Fruit fly (Drosophila melanogaster) whole organism, embryonic: ENCODE data around the gene Cfp1.
A peak's percentile ranks its signal among the peaks of the same experiment; 100 is the strongest.

Experiments used
- Adf1 ChIP-seq: fragments of 200-800 bp; sonication (Bioruptor generic); IDR thresholded peaks from 2 replicates; pipeline ENCODE4 v1.3.6; 2022; ENCODE audit warnings: missing biosample characterization, missing genetic modification characterization
- CG10366 ChIP-seq: fragments of 200-800 bp; sonication (Bioruptor generic); IDR thresholded peaks from 2 replicates; pipeline ENCODE4 v1.3.6; 2022; ENCODE audit warnings: missing biosample characterization, missing genetic modification characterization
- CG10654 ChIP-seq: fragments of 200-800 bp; sonication (Bioruptor generic); optimal IDR thresholded peaks from 2 replicates; lab custom pipeline; 2016; ENCODE audit warnings: missing biosample characterization, missing genetic modification characterization
- CG12155 ChIP-seq: fragments of 200-800 bp; sonication (Bioruptor generic); optimal IDR thresholded peaks from 3 replicates; lab custom pipeline; 2016; ENCODE audit warnings: missing biosample characterization, missing genetic modification characterization
- CG12299 ChIP-seq: fragments of 200-800 bp; sonication (Bioruptor generic); optimal IDR thresholded peaks from 2 replicates; lab custom pipeline; 2018; ENCODE audit warnings: missing biosample characterization, mild to moderate bottlenecking, missing genetic modification characterization
- CG13424 ChIP-seq: fragments of 200-800 bp; sonication (Bioruptor generic); optimal IDR thresholded peaks from 2 replicates; lab custom pipeline; 2019; ENCODE audit warnings: missing biosample characterization, mild to moderate bottlenecking, missing genetic modification characterization, moderate library complexity
- CG14050 ChIP-seq: fragments of 200-800 bp; sonication (Bioruptor generic); IDR thresholded peaks from 3 replicates; pipeline ENCODE4 v1.3.6; 2022; ENCODE audit warnings: missing biosample characterization, missing genetic modification characterization
- CG15073 ChIP-seq: fragments of 200-800 bp; sonication (Bioruptor generic); optimal IDR thresholded peaks from 2 replicates; lab custom pipeline; 2016; ENCODE audit warnings: missing biosample characterization, missing genetic modification characterization
- CG15696 ChIP-seq: fragments of 200-800 bp; sonication (Bioruptor generic); optimal IDR thresholded peaks from 2 replicates; lab custom pipeline; 2019; ENCODE audit warnings: missing biosample characterization, mild to moderate bottlenecking, missing genetic modification characterization, moderate library complexity
- CG1603 ChIP-seq: fragments of 200-800 bp; sonication (Bioruptor generic); optimal IDR thresholded peaks from 2 replicates; lab custom pipeline; 2019; ENCODE audit warnings: missing biosample characterization, mild to moderate bottlenecking, missing genetic modification characterization, moderate library complexity
- CG2120 ChIP-seq: fragments of 200-800 bp; sonication (Bioruptor generic); optimal IDR thresholded peaks from 3 replicates; lab custom pipeline; 2016; ENCODE audit warnings: missing biosample characterization, missing genetic modification characterization
- CG2678 ChIP-seq: fragments of 200-800 bp; sonication (Bioruptor generic); optimal IDR thresholded peaks from 3 replicates; lab custom pipeline; 2019; ENCODE audit warnings: missing biosample characterization, mild to moderate bottlenecking, missing genetic modification characterization, moderate library complexity
- CG31224 ChIP-seq: fragments of 200-800 bp; sonication (Bioruptor generic); IDR thresholded peaks from 2 replicates; pipeline ENCODE4 v1.3.6; 2022; ENCODE audit warnings: missing biosample characterization, missing genetic modification characterization
- CG3281 ChIP-seq: fragments of 200-800 bp; sonication (Bioruptor generic); optimal IDR thresholded peaks from 3 replicates; lab custom pipeline; 2017; ENCODE audit warnings: missing biosample characterization, mild to moderate bottlenecking, missing genetic modification characterization
- CG4424 ChIP-seq: fragments of 200-800 bp; sonication (Bioruptor generic); optimal IDR thresholded peaks from 3 replicates; lab custom pipeline; 2016; ENCODE audit warnings: missing biosample characterization, missing genetic modification characterization
- CG7271 ChIP-seq: fragments of 200-800 bp; sonication (Bioruptor generic); optimal IDR thresholded peaks from 2 replicates; lab custom pipeline; 2018; ENCODE audit warnings: missing biosample characterization, mild to moderate bottlenecking, missing genetic modification characterization, moderate library complexity
- CG7839 ChIP-seq: fragments of 200-800 bp; sonication (Bioruptor generic); optimal IDR thresholded peaks from 3 replicates; lab custom pipeline; 2018; ENCODE audit warnings: missing biosample characterization, mild to moderate bottlenecking, missing genetic modification characterization, moderate library complexity
- CG9215 ChIP-seq: fragments of 200-800 bp; sonication (Bioruptor generic); IDR thresholded peaks from 2 replicates; pipeline ENCODE4 v1.3.6; 2022; ENCODE audit warnings: missing biosample characterization, missing genetic modification characterization
- D ChIP-seq, 2 experiments: fragments of 200-800 bp in 1 of 2; fragments of >200 bp in 1 of 2; sonication (Bioruptor generic) in 1 of 2; optimal IDR thresholded peaks; 2 replicates in 1 of 2; 3 replicates in 1 of 2; lab custom pipeline; 2017; ENCODE audit warnings: mild to moderate bottlenecking in 1 of 2, missing biosample characterization in 1 of 2, missing genetic modification characterization in 1 of 2, missing genetic modification reagents in 1 of 2
- Drgx ChIP-seq: fragments of 200-800 bp; sonication (Bioruptor generic); IDR thresholded peaks from 2 replicates; pipeline ENCODE4 v1.3.6; 2022; ENCODE audit warnings: missing biosample characterization, missing genetic modification characterization
- E2f1 ChIP-seq: fragments of 200-800 bp; sonication (Bioruptor generic); IDR thresholded peaks from 2 replicates; pipeline ENCODE4 v1.3.6; 2022; ENCODE audit warnings: missing biosample characterization, missing genetic modification characterization
- ERR ChIP-seq: fragments of 200-800 bp; sonication (Bioruptor generic); optimal IDR thresholded peaks from 2 replicates; lab custom pipeline; 2016; ENCODE audit warnings: missing biosample characterization, missing genetic modification characterization
- Fer3 ChIP-seq: fragments of 200-800 bp; sonication (Bioruptor generic); optimal IDR thresholded peaks from 2 replicates; lab custom pipeline; 2018; ENCODE audit warnings: missing biosample characterization, mild to moderate bottlenecking, missing genetic modification characterization, moderate library complexity
- Gug ChIP-seq: fragments of 200-800 bp; sonication (Bioruptor generic); IDR thresholded peaks from 4 replicates; pipeline ENCODE4 v1.3.6; 2022; ENCODE audit warnings: missing biosample characterization, missing genetic modification characterization
- HLH54F ChIP-seq: fragments of 200-800 bp; sonication (Bioruptor generic); optimal IDR thresholded peaks from 3 replicates; lab custom pipeline; 2016; ENCODE audit warnings: missing biosample characterization, missing genetic modification characterization
- Kr ChIP-seq: fragments of 200-800 bp; sonication (Bioruptor generic); optimal IDR thresholded peaks from 2 replicates; lab custom pipeline; 2017; ENCODE audit warnings: missing biosample characterization, mild to moderate bottlenecking, missing genetic modification characterization
- NC2β ChIP-seq: fragments of 200-800 bp; sonication (Bioruptor generic); optimal IDR thresholded peaks from 2 replicates; lab custom pipeline; 2016; ENCODE audit warnings: missing biosample characterization, missing genetic modification characterization
- NFAT ChIP-seq: fragments of 200-800 bp; sonication (Bioruptor generic); IDR thresholded peaks from 2 replicates; pipeline ENCODE4 v1.3.6; 2022; ENCODE audit warnings: missing biosample characterization, missing genetic modification characterization
- Neu2 ChIP-seq: fragments of 200-800 bp; sonication (Bioruptor generic); optimal IDR thresholded peaks from 3 replicates; lab custom pipeline; 2016; ENCODE audit warnings: missing biosample characterization, missing genetic modification characterization, borderline replicate concordance
- PHDP ChIP-seq: fragments of 200-800 bp; sonication (Bioruptor generic); optimal IDR thresholded peaks from 3 replicates; lab custom pipeline; 2018; ENCODE audit warnings: missing biosample characterization, mild to moderate bottlenecking, missing genetic modification characterization, moderate library complexity
- Usf ChIP-seq: fragments of 200-800 bp; sonication (Bioruptor generic); optimal IDR thresholded peaks from 2 replicates; lab custom pipeline; 2017; ENCODE audit warnings: missing genotype, missing biosample characterization, missing genetic modification characterization
- ato ChIP-seq: fragments of 200-800 bp; sonication (Bioruptor generic); IDR thresholded peaks from 2 replicates; pipeline ENCODE4 v1.3.6; 2022; ENCODE audit warnings: missing biosample characterization, missing genetic modification characterization; ENCODE audit not compliant: partially characterized antibody
- caup ChIP-seq: fragments of 200-800 bp; sonication (Bioruptor generic); optimal IDR thresholded peaks from 3 replicates; lab custom pipeline; 2017; ENCODE audit warnings: missing biosample characterization, mild to moderate bottlenecking, missing genetic modification characterization, moderate library complexity; ENCODE audit not compliant: severe bottlenecking
- crp ChIP-seq, 2 experiments: fragments of 200-800 bp; sonication (Bioruptor generic); optimal IDR thresholded peaks; 2 replicates in 1 of 2; 3 replicates in 1 of 2; lab custom pipeline; 2017; ENCODE audit warnings: missing biosample characterization in 2 of 2, missing genetic modification characterization in 2 of 2, mild to moderate bottlenecking in 1 of 2, moderate library complexity in 1 of 2
- dpn ChIP-seq, 2 experiments: fragments of 200-800 bp; sonication (Bioruptor generic); optimal IDR thresholded peaks; 3 replicates each; lab custom pipeline; 2016; ENCODE audit warnings: missing biosample characterization in 2 of 2, missing genetic modification characterization in 2 of 2
- emc ChIP-seq: fragments of 200-800 bp; sonication (Bioruptor generic); optimal IDR thresholded peaks from 2 replicates; lab custom pipeline; 2016; ENCODE audit warnings: missing biosample characterization, missing genetic modification characterization
- en ChIP-seq: fragments of 200-800 bp; sonication (Bioruptor generic); optimal IDR thresholded peaks from 2 replicates; lab custom pipeline; 2016; ENCODE audit warnings: missing biosample characterization, missing genetic modification characterization
- hbn ChIP-seq: fragments of 200-800 bp; sonication (Bioruptor generic); IDR thresholded peaks from 2 replicates; pipeline ENCODE4 v1.3.6; 2022; ENCODE audit warnings: missing biosample characterization, missing genetic modification characterization; ENCODE audit not compliant: partially characterized antibody
- hth ChIP-seq: fragments of >200 bp; optimal IDR thresholded peaks from 2 replicates; lab custom pipeline; 2017; ENCODE audit warnings: inconsistent platforms
- onecut ChIP-seq: fragments of 200-800 bp; sonication (Bioruptor generic); IDR thresholded peaks from 2 replicates; pipeline ENCODE4 v1.3.6; 2022; ENCODE audit warnings: missing biosample characterization, missing genetic modification characterization
- otp ChIP-seq: fragments of 200-800 bp; sonication (Bioruptor generic); IDR thresholded peaks from 3 replicates; pipeline ENCODE4, ENCODE4 v1.3.6; 2022; ENCODE audit warnings: missing biosample characterization, missing genetic modification characterization
- ro ChIP-seq: fragments of 200-800 bp; sonication (Bioruptor generic); IDR thresholded peaks from 2 replicates; pipeline ENCODE4 v1.3.6; 2022; ENCODE audit warnings: missing biosample characterization, missing genetic modification characterization
- row ChIP-seq: fragments of 200-800 bp; sonication (Bioruptor generic); IDR thresholded peaks from 3 replicates; pipeline ENCODE4 v1.3.6; 2022; ENCODE audit warnings: missing biosample characterization, missing genetic modification characterization
- slp2 ChIP-seq: fragments of 200-800 bp; sonication (Bioruptor generic); optimal IDR thresholded peaks from 2 replicates; lab custom pipeline; 2016; ENCODE audit warnings: missing biosample characterization, missing genetic modification characterization
- tgo ChIP-seq: fragments of 200-800 bp; sonication (Bioruptor generic); IDR thresholded peaks from 3 replicates; pipeline ENCODE4 v1.3.6; 2022; ENCODE audit warnings: missing biosample characterization, missing genetic modification characterization
- trh ChIP-seq: fragments of 200-800 bp; sonication (Bioruptor generic); optimal IDR thresholded peaks from 2 replicates; lab custom pipeline; 2016; ENCODE audit warnings: missing biosample characterization, missing genetic modification characterization
- ttk ChIP-seq: fragments of 200-800 bp; sonication (Bioruptor generic); IDR thresholded peaks from 2 replicates; pipeline ENCODE4 v2.1.2; 2022; ENCODE audit warnings: missing biosample characterization, missing genetic modification characterization
- unc-4 ChIP-seq: fragments of 200-800 bp; sonication (Bioruptor generic); IDR thresholded peaks from 2 replicates; pipeline ENCODE4 v1.3.6; 2022; ENCODE audit warnings: missing biosample characterization, missing genetic modification characterization; ENCODE audit not compliant: partially characterized antibody
- unpg ChIP-seq: fragments of 200-800 bp; sonication (Bioruptor generic); optimal IDR thresholded peaks from 3 replicates; lab custom pipeline; 2018; ENCODE audit warnings: missing biosample characterization, mild to moderate bottlenecking, missing genetic modification characterization, moderate library complexity
- zfh2 ChIP-seq: fragments of 200-800 bp; sonication (Bioruptor generic); optimal IDR thresholded peaks from 2 replicates; lab custom pipeline; 2016; ENCODE audit warnings: missing biosample characterization, missing genetic modification characterization

Gene Cfp1

dm6 chrX:9297661-9298433, 25.1 kb upstream of the Cfp1 start (continued):
- TF ChIP-seq tgo (no peak), Neu2 (GFP tag; lab: Kevin White, UChicago) (no peak), Gug (GFP tag; lab: Robert Waterston, UW) (no peak), ro (no peak), CG10654 (GFP tag; lab: Kevin White, UChicago) (no peak), CG10366 (GFP tag; lab: Robert Waterston, UW) (no peak), Fer3 (tag; lab: Kevin White, UChicago) (no peak), ERR (GFP tag; lab: Kevin White, UChicago) (no peak), PHDP (tag; lab: Kevin White, UChicago) (no peak), CG7839 (tag; lab: Kevin White, UChicago) (peak; percentile 37), crp (GFP tag; optimal IDR thresholded peaks at IDR 0.05; lab: Kevin White, UChicago) (no peak), E2f1 (no peak), row (GFP tag; lab: Robert Waterston, UW) (peak; percentile 34; the same call in 1 of the 3 replicates), D (optimal IDR thresholded peaks at IDR 0.05; lab: Kevin White, UChicago) (no peak), D (GFP tag; optimal IDR thresholded peaks at IDR 0.05; lab: Kevin White, UChicago) (no peak), dpn (GFP tag; optimal IDR thresholded peaks at IDR 0.05; lab: Kevin White, UChicago) (peak in 1 of 2 experiments; percentile 17), slp2 (GFP tag; lab: Kevin White, UChicago) (no peak), trh (GFP tag; lab: Kevin White, UChicago) (no peak), Kr (no peak), ttk (no peak), CG2678 (peak; percentile 40), CG15073 (GFP tag; lab: Kevin White, UChicago) (no peak), CG2120 (GFP tag; lab: Kevin White, UChicago) (peak; percentile 59), ato (no peak), otp (GFP tag; lab: Robert Waterston, UW) (no peak), hth (lab: Kevin White, UChicago) (no peak), Drgx (no peak), CG31224 (GFP tag; lab: Robert Waterston, UW) (no peak), unpg (peak; percentile 2), CG13424 (tag; lab: Kevin White, UChicago) (no peak), CG1603 (tag; lab: Kevin White, UChicago) (no peak), hbn (GFP tag; lab: Robert Waterston, UW) (no peak), CG7271 (tag; lab: Kevin White, UChicago) (no peak), CG4424 (GFP tag; lab: Kevin White, UChicago) (no peak), NFAT (GFP tag; lab: Robert Waterston, UW) (0 out of 2 replicates have a peak, but pooled peaks have one; percentile 14), NC2β (GFP tag; lab: Kevin White, UChicago) (no peak), caup (GFP tag; lab: Kevin White, UChicago) (no peak), zfh2 (GFP tag; lab: Kevin White, UChicago) (peak; percentile 24), CG9215 (peak; percentile 41; the same call in 1 of the 2 replicates), HLH54F (GFP tag; lab: Kevin White, UChicago) (peak; percentile 7), onecut (GFP tag; lab: Robert Waterston, UW) (no peak), CG12155 (GFP tag; lab: Kevin White, UChicago) (no peak), CG12299 (no peak), emc (GFP tag; lab: Kevin White, UChicago) (no peak), Usf (GFP tag; lab: Kevin White, UChicago) (no peak), Adf1 (GFP tag; lab: Robert Waterston, UW) (no peak), CG15696 (no peak), en (no peak), CG3281 (GFP tag; lab: Kevin White, UChicago) (peak; percentile 24), CG14050 (GFP tag; lab: Robert Waterston, UW) (no peak), unc-4 (GFP tag; lab: Robert Waterston, UW) (no peak)
